Worm (Caenorhabditis elegans) whole organism, L2 larva: ENCODE results near the gene irld-65.

ENCODE experiments used
- R02D3.7 ChIP-seq: fragments of 150-350 bp; optimal IDR thresholded peaks from 2 replicates; lab custom pipeline; 2014; ENCODE audit warnings: missing biosample characterization, missing genetic modification characterization
- aly-2 ChIP-seq: fragments of 150-350 bp; optimal IDR thresholded peaks from 2 replicates; lab custom pipeline; 2014; ENCODE audit warnings: missing biosample characterization, missing genetic modification characterization
- elt-3 ChIP-seq: sonication (generic microtip); optimal IDR thresholded peaks from 2 replicates; lab custom pipeline; 2017; ENCODE audit warnings: missing biosample characterization, missing genetic modification characterization
- nhr-11 ChIP-seq: fragments of 150-350 bp; optimal IDR thresholded peaks from 2 replicates; lab custom pipeline; 2014; ENCODE audit warnings: missing biosample characterization, missing genetic modification characterization
- ztf-11 ChIP-seq: sonication (generic microtip); optimal IDR thresholded peaks from 2 replicates; lab custom pipeline; 2017; ENCODE audit warnings: missing biosample characterization, missing genetic modification characterization

- no peak for TF ChIP-seq R02D3.7 (tag; lab: Kevin White, UChicago)
- TF ChIP-seq elt-3 (tag; lab: Kevin White, UChicago): no peak
- no peak for TF ChIP-seq ztf-11
- TF ChIP-seq aly-2 (tag; lab: Kevin White, UChicago): no peak
- TF ChIP-seq nhr-11 (tag; lab: Kevin White, UChicago): no peak
Measured at ce11 chrII:2925806-2926558, 11.8 kb downstream of the irld-65 start.
